Fruit fly (Drosophila melanogaster) whole organism, adult: ENCODE results near the gene Ublcp1.
A peak's percentile ranks its signal among the peaks of the same experiment; 100 is the strongest.

Experiments used
- CG11617 ChIP-seq: fragments of 200-800 bp; sonication (Bioruptor generic); optimal IDR thresholded peaks from 2 replicates; lab custom pipeline; 2017; ENCODE audit warnings: mild to moderate bottlenecking, missing biosample characterization, missing genetic modification reagents, missing genetic modification characterization
- CG12768 ChIP-seq: fragments of 200-800 bp; sonication (Bioruptor generic); optimal IDR thresholded peaks from 2 replicates; lab custom pipeline; 2017; ENCODE audit warnings: missing biosample characterization, missing genetic modification characterization, mild to moderate bottlenecking, moderate library complexity, missing genetic modification reagents
- CG14711 ChIP-seq: fragments of 200-800 bp; sonication (Bioruptor generic); optimal IDR thresholded peaks from 2 replicates; lab custom pipeline; 2018; ENCODE audit warnings: missing biosample characterization, mild to moderate bottlenecking, missing genetic modification characterization, moderate library complexity
- CG1620 ChIP-seq: fragments of 200-800 bp; sonication (Bioruptor generic); optimal IDR thresholded peaks from 2 replicates; lab custom pipeline; 2016; ENCODE audit warnings: missing biosample characterization, missing genetic modification characterization
- CG33017 ChIP-seq: fragments of 200-800 bp; sonication (Bioruptor generic); optimal IDR thresholded peaks from 2 replicates; lab custom pipeline; 2018; ENCODE audit warnings: missing biosample characterization, mild to moderate bottlenecking, missing genetic modification characterization, moderate library complexity
- CG5204 ChIP-seq: fragments of 200-800 bp; sonication (Bioruptor generic); optimal IDR thresholded peaks from 2 replicates; lab custom pipeline; 2016; ENCODE audit warnings: missing biosample characterization, missing genetic modification characterization
- CG7045 ChIP-seq: fragments of 200-800 bp; sonication (Bioruptor generic); optimal IDR thresholded peaks from 2 replicates; lab custom pipeline; 2017; ENCODE audit warnings: missing biosample characterization, mild to moderate bottlenecking, missing genetic modification characterization
- CG7101 ChIP-seq: fragments of 200-800 bp; sonication (Bioruptor generic); optimal IDR thresholded peaks from 2 replicates; lab custom pipeline; 2018; ENCODE audit warnings: missing biosample characterization, mild to moderate bottlenecking, missing genetic modification characterization, moderate library complexity
- Clk ChIP-seq: fragments of 200-800 bp; sonication (Bioruptor generic); optimal IDR thresholded peaks from 2 replicates; lab custom pipeline; 2017; ENCODE audit warnings: missing biosample characterization, missing genetic modification characterization
- Crg-1 ChIP-seq: fragments of 200-800 bp; sonication (Bioruptor generic); optimal IDR thresholded peaks from 2 replicates; lab custom pipeline; 2016; ENCODE audit warnings: missing biosample characterization, missing genetic modification characterization
- Hr96 ChIP-seq: fragments of 200-800 bp; sonication (Bioruptor generic); optimal IDR thresholded peaks from 2 replicates; lab custom pipeline; 2016; ENCODE audit warnings: missing biosample characterization, missing genetic modification characterization
- Mnt ChIP-seq: fragments of 200-800 bp; sonication (Bioruptor generic); optimal IDR thresholded peaks from 2 replicates; lab custom pipeline; 2016; ENCODE audit warnings: missing biosample characterization, mild to moderate bottlenecking, missing genetic modification characterization
- bab1 ChIP-seq: fragments of 200-800 bp; sonication (Bioruptor generic); optimal IDR thresholded peaks from 3 replicates; lab custom pipeline; 2019; ENCODE audit warnings: missing biosample characterization, mild to moderate bottlenecking, missing genetic modification characterization, moderate library complexity
- cic ChIP-seq: fragments of 200-800 bp; sonication (Bioruptor generic); optimal IDR thresholded peaks from 2 replicates; lab custom pipeline; 2017; ENCODE audit warnings: missing biosample characterization, mild to moderate bottlenecking, missing genetic modification characterization, moderate library complexity
- cnc ChIP-seq, 2 experiments: fragments of >200 bp; optimal IDR thresholded peaks; 2 replicates each; lab custom pipeline; 2017
- kay ChIP-seq: fragments of 200-800 bp; sonication (Bioruptor generic); peaks from one replicate; lab custom pipeline; 2016; ENCODE audit warnings: missing biosample characterization, missing genetic modification characterization, borderline replicate concordance
- ovo ChIP-seq: fragments of 200-800 bp; sonication (Bioruptor generic); optimal IDR thresholded peaks from 2 replicates; lab custom pipeline; 2016; ENCODE audit warnings: missing biosample characterization, missing genetic modification characterization
- pad ChIP-seq: fragments of 200-800 bp; sonication (Bioruptor generic); optimal IDR thresholded peaks from 3 replicates; lab custom pipeline; 2017; ENCODE audit warnings: missing biosample characterization, missing genetic modification characterization, mild to moderate bottlenecking, moderate library complexity, missing genetic modification reagents
- tj ChIP-seq: fragments of 200-800 bp; sonication (Bioruptor generic); optimal IDR thresholded peaks from 3 replicates; lab custom pipeline; 2017; ENCODE audit warnings: missing biosample characterization, mild to moderate bottlenecking, missing genetic modification characterization, moderate library complexity
- toe ChIP-seq: fragments of 200-800 bp; sonication (Bioruptor generic); optimal IDR thresholded peaks from 2 replicates; lab custom pipeline; 2016; ENCODE audit warnings: missing biosample characterization, missing genetic modification characterization

Gene Ublcp1

dm6 chr3R:23056113-23056512, 5.2 kb upstream of the Ublcp1 start:
- TF ChIP-seq CG1620 (GFP tag; lab: Kevin White, UChicago) (no peak), Crg-1 (no peak), Hr96 (GFP tag; lab: Kevin White, UChicago) (no peak), cnc (optimal IDR thresholded peaks at IDR 0.05; lab: Kevin White, UChicago) (no peak)

DNA sequence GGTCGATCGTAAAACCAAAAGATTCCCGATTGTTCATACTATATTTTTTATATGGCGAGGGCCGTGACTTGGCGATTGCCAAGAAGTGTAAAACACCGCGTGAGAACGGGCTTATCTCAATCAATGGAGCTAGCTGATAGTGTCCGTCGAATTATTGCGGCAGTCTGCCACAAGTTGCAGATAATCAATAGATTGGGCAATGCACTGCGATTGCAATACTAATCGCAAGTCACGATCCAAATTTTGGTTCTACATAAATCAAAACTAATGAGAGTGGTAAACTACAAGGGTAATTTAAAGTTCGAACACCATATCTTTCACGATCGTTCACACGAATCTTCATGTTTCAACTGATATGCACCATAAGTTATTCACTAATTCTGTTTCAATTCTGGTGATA, 4.5 kb upstream of the Ublcp1 start:
- TF ChIP-seq Mnt (GFP tag; lab: Kevin White, UChicago) = peak; percentile 11
- TF ChIP-seq cic (GFP tag; lab: Kevin White, UChicago) = peak; percentile 11
- no peak for TF ChIP-seq pad

- TF ChIP-seq CG1620 (GFP tag; lab: Kevin White, UChicago) (no peak), pad (no peak), Hr96 (GFP tag; lab: Kevin White, UChicago) (no peak), Crg-1 (no peak), CG14711 (tag; lab: Kevin White, UChicago) (no peak), bab1 (peak; percentile 2), ovo (no peak)
These were observed 3.9 kb upstream of the Ublcp1 start for dm6 chr3R:23057390-23057789.

dm6 chr3R:23058858-23059257, 2.4 kb upstream of the Ublcp1 start, which contains the start of gene Ctns:
Gene Ctns (minus strand): TSS chr3R:23058958.
- TF ChIP-seq Hr96 (GFP tag; lab: Kevin White, UChicago) = no peak
- no peak for TF ChIP-seq ovo
- no peak for TF ChIP-seq CG12768 (GFP tag; lab: Kevin White, UChicago)
- TF ChIP-seq Clk = no peak
- no peak for TF ChIP-seq pad
- TF ChIP-seq CG5204 (GFP tag; lab: Kevin White, UChicago) = no peak
- no peak for TF ChIP-seq CG11617 (GFP tag; lab: Kevin White, UChicago)

DNA sequence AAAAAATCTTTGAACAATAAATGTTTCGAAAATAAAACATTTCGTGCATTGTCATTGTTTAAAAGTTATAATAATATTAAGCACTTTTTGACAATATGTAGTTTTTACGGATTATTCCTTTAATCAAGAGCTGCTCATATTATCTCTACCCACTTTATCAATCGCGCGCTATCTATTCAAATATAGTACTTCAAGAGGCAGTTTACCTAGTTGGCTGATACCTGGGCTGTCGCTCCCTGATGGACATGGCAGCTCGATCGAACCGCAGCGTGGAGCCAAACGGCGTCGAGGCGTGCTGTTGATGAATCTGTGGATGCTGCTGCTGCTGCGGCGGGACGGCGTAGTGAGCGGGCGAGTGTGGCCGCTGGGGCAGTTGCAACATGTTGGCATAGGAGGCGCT, 1.1 kb upstream of the Ublcp1 start:
- TF ChIP-seq CG11617 (GFP tag; lab: Kevin White, UChicago) (no peak), tj (GFP tag; lab: Kevin White, UChicago) (no peak), ovo (no peak)

dm6 chr3R:23067209-23067826, 6.0 kb downstream of the Ublcp1 start, which contains the start of gene CG17111:
Gene CG17111 (minus strand): TSS chr3R:23067259.
- TF ChIP-seq ovo (no peak), pad (peak; percentile 30), CG11617 (GFP tag; lab: Kevin White, UChicago) (peak; percentile 76), kay (GFP tag; lab: Kevin White, UChicago) (peak; percentile 69), CG1620 (GFP tag; lab: Kevin White, UChicago) (no peak), CG12768 (GFP tag; lab: Kevin White, UChicago) (peak; percentile 71), bab1 (no peak), CG14711 (tag; lab: Kevin White, UChicago) (peak; percentile 3), Crg-1 (no peak), CG33017 (tag; lab: Kevin White, UChicago) (peak; percentile 59), Hr96 (GFP tag; lab: Kevin White, UChicago) (peak; percentile 25), Mnt (GFP tag; lab: Kevin White, UChicago) (no peak), cic (GFP tag; lab: Kevin White, UChicago) (no peak), CG7101 (tag; lab: Kevin White, UChicago) (peak; percentile 54), tj (GFP tag; lab: Kevin White, UChicago) (peak; percentile 39), toe (GFP tag; lab: Kevin White, UChicago) (peak; percentile 63), CG7045 (GFP tag; lab: Kevin White, UChicago) (peak; percentile 76), Clk (peak; percentile 60), cnc (optimal IDR thresholded peaks at IDR 0.05; lab: Kevin White, UChicago) (peak in 1 of 2 experiments; percentile 77), CG5204 (GFP tag; lab: Kevin White, UChicago) (peak; percentile 74)

dm6 chr3R:23074480-23074879, 13.2 kb downstream of the Ublcp1 start:
- TF ChIP-seq bab1 (no peak), tj (GFP tag; lab: Kevin White, UChicago) (no peak), CG11617 (GFP tag; lab: Kevin White, UChicago) (no peak), pad (no peak), CG7101 (tag; lab: Kevin White, UChicago) (no peak)

dm6 chr3R:23081265-23081664, 20.0 kb downstream of the Ublcp1 start:
- no peak for TF ChIP-seq Hr96 (GFP tag; lab: Kevin White, UChicago)
- no peak for TF ChIP-seq CG11617 (GFP tag; lab: Kevin White, UChicago)
- no peak for TF ChIP-seq CG5204 (GFP tag; lab: Kevin White, UChicago)
- no peak for TF ChIP-seq CG7045 (GFP tag; lab: Kevin White, UChicago)
- no peak for TF ChIP-seq ovo
- TF ChIP-seq Clk = no peak
- TF ChIP-seq kay (GFP tag; lab: Kevin White, UChicago) = no peak
- no peak for TF ChIP-seq CG7101 (tag; lab: Kevin White, UChicago)
- TF ChIP-seq cnc (optimal IDR thresholded peaks at IDR 0.05; lab: Kevin White, UChicago) = no peak
- TF ChIP-seq CG14711 (tag; lab: Kevin White, UChicago) = no peak
- no peak for TF ChIP-seq toe (GFP tag; lab: Kevin White, UChicago)
